Fruit fly (Drosophila melanogaster) whole organism, pupa: ENCODE measurements around the gene CG1785.

Experiments
- CG10348 ChIP-seq: fragments of 200-800 bp; sonication (Bioruptor generic); IDR thresholded peaks from 2 replicates; pipeline ENCODE4 v1.3.6; 2022; ENCODE audit warnings: missing biosample characterization, missing genetic modification characterization
- CG14655 ChIP-seq: fragments of 200-800 bp; sonication (Bioruptor generic); optimal IDR thresholded peaks from 3 replicates; lab custom pipeline; 2017; ENCODE audit warnings: mild to moderate bottlenecking, missing biosample characterization, missing genetic modification reagents, missing genetic modification characterization
- CG8159 ChIP-seq: fragments of 200-800 bp; sonication (Bioruptor generic); optimal IDR thresholded peaks from 3 replicates; lab custom pipeline; 2018; ENCODE audit warnings: missing biosample characterization, mild to moderate bottlenecking, missing genetic modification characterization, moderate library complexity
- D1 ChIP-seq: fragments of 200-800 bp; sonication (Bioruptor generic); optimal IDR thresholded peaks from 2 replicates; lab custom pipeline; 2018; ENCODE audit warnings: missing biosample characterization, mild to moderate bottlenecking, missing genetic modification characterization, moderate library complexity
- Pif1A ChIP-seq: fragments of 200-800 bp; sonication (Bioruptor generic); optimal IDR thresholded peaks from 3 replicates; lab custom pipeline; 2016; ENCODE audit warnings: missing biosample characterization, missing genetic modification characterization
- gl ChIP-seq: fragments of 200-800 bp; sonication (Bioruptor generic); optimal IDR thresholded peaks from 2 replicates; lab custom pipeline; 2018; ENCODE audit warnings: missing biosample characterization, mild to moderate bottlenecking, missing genetic modification characterization
- rn ChIP-seq: fragments of 200-800 bp; sonication (Bioruptor generic); IDR thresholded peaks from 2 replicates; pipeline ENCODE4 v1.3.6; 2022; ENCODE audit warnings: missing biosample characterization, missing genetic modification characterization

DNA sequence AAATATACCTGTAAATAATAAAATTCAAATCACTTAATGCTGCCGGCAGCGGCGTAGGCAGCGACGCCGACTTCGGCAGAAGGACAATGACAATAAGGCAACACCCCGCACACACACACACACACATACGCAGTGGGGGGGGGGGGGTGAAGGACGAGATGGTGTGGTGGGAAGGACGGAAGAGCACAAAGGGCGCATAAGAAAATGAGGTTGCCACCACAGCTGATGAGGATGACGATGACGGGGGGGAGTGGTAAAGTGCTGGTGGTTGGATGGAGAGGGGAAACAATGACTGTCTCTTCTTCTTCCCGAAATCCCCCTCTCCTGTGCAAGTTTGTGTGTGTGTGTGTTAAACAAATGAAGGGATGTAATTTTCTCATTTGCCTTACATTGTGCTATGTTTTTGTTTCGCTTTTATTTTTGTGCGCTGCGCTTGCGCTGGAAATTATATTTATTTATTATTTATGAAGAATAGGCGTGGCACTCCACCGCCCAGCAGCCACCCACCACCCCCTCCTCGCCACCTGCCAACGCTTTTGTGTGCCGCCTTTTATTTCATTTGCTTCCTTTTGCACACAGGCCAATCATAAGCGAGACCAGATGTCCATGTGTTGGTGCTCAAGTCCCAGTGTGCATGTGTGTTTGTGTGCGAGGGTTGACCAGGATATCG, 19.8 kb upstream of the CG1785 start:
- no peak for TF ChIP-seq Pif1A
- TF ChIP-seq CG10348 (GFP tag; lab: Robert Waterston, UW) = no peak
- TF ChIP-seq gl (tag; lab: Kevin White, UChicago) = no peak
- TF ChIP-seq CG8159 (tag; lab: Kevin White, UChicago) = no peak
- TF ChIP-seq rn (GFP tag; lab: Robert Waterston, UW) = no peak
- no peak for TF ChIP-seq CG14655 (GFP tag; lab: Kevin White, UChicago)
- TF ChIP-seq D1 (tag; lab: Kevin White, UChicago) = no peak
